Fruit fly (Drosophila melanogaster) whole organism, embryonic: ENCODE data around the gene CG43797.

Experiments
- Abd-B ChIP-seq: fragments of 200-800 bp; sonication (Bioruptor generic); optimal IDR thresholded peaks from 2 replicates; lab custom pipeline; 2018; ENCODE audit warnings: missing biosample characterization, mild to moderate bottlenecking, missing genetic modification characterization, moderate library complexity
- Atf-2 ChIP-seq: fragments of 200-800 bp; sonication (Bioruptor generic); optimal IDR thresholded peaks from 2 replicates; lab custom pipeline; 2016; ENCODE audit warnings: missing biosample characterization, missing genetic modification characterization
- Bgb ChIP-seq: fragments of 200-800 bp; sonication (Bioruptor generic); IDR thresholded peaks from 2 replicates; pipeline ENCODE4 v1.3.6; 2022; ENCODE audit warnings: missing biosample characterization, missing genetic modification characterization; ENCODE audit not compliant: partially characterized antibody
- C15 ChIP-seq: fragments of 200-800 bp; sonication (Bioruptor generic); IDR thresholded peaks from 3 replicates; pipeline ENCODE4 v1.3.6; 2022; ENCODE audit warnings: missing biosample characterization, missing genetic modification characterization
- CG11504 ChIP-seq: fragments of 200-800 bp; sonication (Bioruptor generic); optimal IDR thresholded peaks from 3 replicates; lab custom pipeline; 2019; ENCODE audit warnings: missing biosample characterization, mild to moderate bottlenecking, missing genetic modification characterization, moderate library complexity
- CG1233 ChIP-seq: fragments of 200-800 bp; sonication (Bioruptor generic); optimal IDR thresholded peaks from 4 replicates; lab custom pipeline; 2018; ENCODE audit warnings: missing biosample characterization, mild to moderate bottlenecking, missing genetic modification characterization
- CG14441 ChIP-seq: fragments of 200-800 bp; sonication (Bioruptor generic); IDR thresholded peaks from 2 replicates; pipeline ENCODE4 v1.3.6; 2022; ENCODE audit warnings: missing biosample characterization, missing genetic modification characterization
- CG16779 ChIP-seq: fragments of 200-800 bp; sonication (Bioruptor generic); IDR thresholded peaks from 2 replicates; pipeline ENCODE4 v1.3.6; 2022; ENCODE audit warnings: missing biosample characterization, missing genetic modification characterization
- CG30020 ChIP-seq: fragments of 200-800 bp; optimal IDR thresholded peaks from 2 replicates; lab custom pipeline; 2019; ENCODE audit warnings: missing biosample characterization, mild to moderate bottlenecking, missing genetic modification characterization, moderate library complexity
- CG3163 ChIP-seq: fragments of 200-800 bp; sonication (Bioruptor generic); optimal IDR thresholded peaks from 3 replicates; lab custom pipeline; 2016; ENCODE audit warnings: missing biosample characterization, missing genetic modification characterization
- CG32532 ChIP-seq: fragments of 200-800 bp; sonication (Bioruptor generic); IDR thresholded peaks from 2 replicates; pipeline ENCODE4 v1.3.6; 2022; ENCODE audit warnings: missing biosample characterization, missing genetic modification characterization
- CG34224 ChIP-seq: fragments of 200-800 bp; sonication (Bioruptor generic); IDR thresholded peaks from 3 replicates; pipeline ENCODE4 v1.3.6; 2022; ENCODE audit warnings: missing biosample characterization, missing genetic modification characterization; ENCODE audit not compliant: partially characterized antibody
- CG4730 ChIP-seq: fragments of 200-800 bp; sonication (Bioruptor generic); IDR thresholded peaks from 2 replicates; pipeline ENCODE4 v1.3.6; 2022; ENCODE audit warnings: missing biosample characterization, missing genetic modification characterization
- CG4854 ChIP-seq: fragments of 200-800 bp; sonication (Bioruptor generic); optimal IDR thresholded peaks from 2 replicates; lab custom pipeline; 2016; ENCODE audit warnings: missing biosample characterization, missing genetic modification characterization, inconsistent platforms
- CG6654 ChIP-seq: fragments of 200-800 bp; sonication (Bioruptor generic); optimal IDR thresholded peaks from 2 replicates; lab custom pipeline; 2017; ENCODE audit warnings: missing biosample characterization, mild to moderate bottlenecking, missing genetic modification characterization
- CG6791 ChIP-seq: fragments of 200-800 bp; sonication (Bioruptor generic); IDR thresholded peaks from 3 replicates; pipeline ENCODE4 v1.3.6; 2022; ENCODE audit warnings: missing biosample characterization, missing genetic modification characterization; ENCODE audit not compliant: partially characterized antibody
- CG7372 ChIP-seq: fragments of 200-800 bp; sonication (Bioruptor generic); IDR thresholded peaks from 2 replicates; pipeline ENCODE4 v1.3.6; 2022; ENCODE audit warnings: missing biosample characterization, missing genetic modification characterization
- CG7786 ChIP-seq: fragments of 200-800 bp; sonication (Bioruptor generic); optimal IDR thresholded peaks from 2 replicates; lab custom pipeline; 2016; ENCODE audit warnings: missing biosample characterization, missing genetic modification characterization
- CG7963 ChIP-seq: fragments of 200-800 bp; sonication (Bioruptor generic); IDR thresholded peaks from 3 replicates; pipeline ENCODE4 v1.3.6; 2022; ENCODE audit warnings: missing biosample characterization, missing genetic modification characterization; ENCODE audit not compliant: partially characterized antibody
- CG9727 ChIP-seq: fragments of 200-800 bp; sonication (Bioruptor generic); optimal IDR thresholded peaks from 3 replicates; lab custom pipeline; 2017; ENCODE audit warnings: missing biosample characterization, mild to moderate bottlenecking, missing genetic modification characterization
- CG9932 ChIP-seq: fragments of 200-800 bp; sonication (Bioruptor generic); IDR thresholded peaks from 2 replicates; pipeline ENCODE4 v1.3.6; 2022; ENCODE audit warnings: missing biosample characterization, missing genetic modification characterization
- D ChIP-seq, 2 experiments: fragments of 200-800 bp in 1 of 2; fragments of >200 bp in 1 of 2; sonication (Bioruptor generic) in 1 of 2; optimal IDR thresholded peaks; 2 replicates in 1 of 2; 3 replicates in 1 of 2; lab custom pipeline; 2017; ENCODE audit warnings: mild to moderate bottlenecking in 1 of 2, missing biosample characterization in 1 of 2, missing genetic modification characterization in 1 of 2, missing genetic modification reagents in 1 of 2
- E2f1 ChIP-seq: fragments of 200-800 bp; sonication (Bioruptor generic); IDR thresholded peaks from 2 replicates; pipeline ENCODE4 v1.3.6; 2022; ENCODE audit warnings: missing biosample characterization, missing genetic modification characterization
- MBD-R2 ChIP-seq: fragments of 200-800 bp; sonication (Bioruptor generic); IDR thresholded peaks from 2 replicates; pipeline ENCODE4 v1.3.6; 2022; ENCODE audit warnings: missing biosample characterization, missing genetic modification characterization
- Spps ChIP-seq: fragments of 200-800 bp; sonication (Bioruptor generic); optimal IDR thresholded peaks from 2 replicates; lab custom pipeline; 2018; ENCODE audit warnings: missing biosample characterization, mild to moderate bottlenecking, missing genetic modification characterization
- Sry-β ChIP-seq: fragments of 200-800 bp; sonication (Bioruptor generic); optimal IDR thresholded peaks from 2 replicates; lab custom pipeline; 2018; ENCODE audit warnings: missing biosample characterization, mild to moderate bottlenecking, missing genetic modification characterization, moderate library complexity
- Trl ChIP-seq, 3 experiments: fragments of >200 bp in 2 of 3; fragments of 200-800 bp in 1 of 3; sonication (Bioruptor generic) in 1 of 3; optimal IDR thresholded peaks; 2 replicates in 1 of 3; 3 replicates in 2 of 3; lab custom pipeline; 2016 to 2017; ENCODE audit warnings: missing biosample characterization in 1 of 3, missing genetic modification characterization in 1 of 3
- YL-1 ChIP-seq: fragments of 200-800 bp; sonication (Bioruptor generic); optimal IDR thresholded peaks from 3 replicates; lab custom pipeline; 2017; ENCODE audit warnings: missing biosample characterization, mild to moderate bottlenecking, missing genetic modification characterization
- ac ChIP-seq: fragments of 200-800 bp; sonication (Bioruptor generic); optimal IDR thresholded peaks from 3 replicates; lab custom pipeline; 2017; ENCODE audit warnings: missing biosample characterization, mild to moderate bottlenecking, missing genetic modification characterization
- bcd ChIP-seq: fragments of 200-800 bp; sonication (Bioruptor generic); optimal IDR thresholded peaks from 2 replicates; lab custom pipeline; 2017; ENCODE audit warnings: missing biosample characterization, mild to moderate bottlenecking, missing genetic modification characterization
- cad ChIP-seq: fragments of >200 bp; optimal IDR thresholded peaks from 2 replicates; lab custom pipeline; 2017; ENCODE audit warnings: missing biosample characterization, missing genetic modification characterization
- ewg ChIP-seq: fragments of 200-800 bp; sonication (Bioruptor generic); optimal IDR thresholded peaks from 3 replicates; lab custom pipeline; 2017; ENCODE audit warnings: mild to moderate bottlenecking, missing biosample characterization, missing genetic modification reagents, missing genetic modification characterization
- ftz-f1 ChIP-seq: fragments of 200-800 bp; sonication (Bioruptor generic); optimal IDR thresholded peaks from 2 replicates; lab custom pipeline; 2016; ENCODE audit warnings: missing biosample characterization, missing genetic modification characterization
- gfzf ChIP-seq: fragments of 200-800 bp; sonication (Bioruptor generic); optimal IDR thresholded peaks from 2 replicates; lab custom pipeline; 2016; ENCODE audit warnings: missing biosample characterization, mild to moderate bottlenecking, missing genetic modification characterization, moderate library complexity
- ham ChIP-seq: fragments of 200-800 bp; sonication (Bioruptor generic); IDR thresholded peaks from 2 replicates; pipeline ENCODE4 v1.3.6; 2022; ENCODE audit warnings: missing biosample characterization, missing genetic modification characterization
- inv ChIP-seq: fragments of 200-800 bp; sonication (Bioruptor generic); IDR thresholded peaks from 2 replicates; pipeline ENCODE4 v1.3.6; 2022; ENCODE audit warnings: missing biosample characterization, missing genetic modification characterization; ENCODE audit not compliant: partially characterized antibody
- jing ChIP-seq: fragments of 200-800 bp; sonication (Bioruptor generic); optimal IDR thresholded peaks from 2 replicates; lab custom pipeline; 2018; ENCODE audit warnings: missing biosample characterization, mild to moderate bottlenecking, missing genetic modification characterization
- kni ChIP-seq: fragments of 200-800 bp; sonication (Bioruptor generic); optimal IDR thresholded peaks from 3 replicates; lab custom pipeline; 2017; ENCODE audit warnings: mild to moderate bottlenecking, missing biosample characterization, missing genetic modification reagents, missing genetic modification characterization
- knrl ChIP-seq: fragments of 200-800 bp; sonication (Bioruptor generic); IDR thresholded peaks from 3 replicates; pipeline ENCODE4 v1.3.6; 2022; ENCODE audit warnings: missing biosample characterization, missing genetic modification characterization; ENCODE audit not compliant: partially characterized antibody
- lmd ChIP-seq: fragments of 200-800 bp; sonication (Bioruptor generic); IDR thresholded peaks from 2 replicates; pipeline ENCODE4 v1.3.6; 2022; ENCODE audit warnings: missing biosample characterization, missing genetic modification characterization
- mld ChIP-seq: fragments of 200-800 bp; sonication (Bioruptor generic); IDR thresholded peaks from 3 replicates; pipeline ENCODE4 v1.3.6; 2022; ENCODE audit warnings: missing biosample characterization, missing genetic modification characterization; ENCODE audit not compliant: partially characterized antibody
- pfk ChIP-seq: fragments of 200-800 bp; sonication (Bioruptor generic); optimal IDR thresholded peaks from 2 replicates; lab custom pipeline; 2018; ENCODE audit warnings: missing biosample characterization, mild to moderate bottlenecking, missing genetic modification characterization, moderate library complexity
- pita ChIP-seq: fragments of 200-800 bp; sonication (Bioruptor generic); optimal IDR thresholded peaks from 2 replicates; lab custom pipeline; 2017; ENCODE audit warnings: missing biosample characterization, mild to moderate bottlenecking, missing genetic modification characterization
- psq ChIP-seq: fragments of 200-800 bp; sonication (Bioruptor generic); optimal IDR thresholded peaks from 2 replicates; lab custom pipeline; 2017; ENCODE audit warnings: missing biosample characterization, missing genetic modification characterization
- scrt ChIP-seq: fragments of 200-800 bp; sonication (Bioruptor generic); optimal IDR thresholded peaks from 2 replicates; lab custom pipeline; 2018; ENCODE audit warnings: missing biosample characterization, mild to moderate bottlenecking, missing genetic modification characterization, moderate library complexity
- sens-2 ChIP-seq: fragments of 200-800 bp; sonication (Bioruptor generic); IDR thresholded peaks from 2 replicates; pipeline ENCODE4 v1.3.6; 2022; ENCODE audit warnings: missing biosample characterization, missing genetic modification characterization
- sqz ChIP-seq: fragments of 200-800 bp; sonication (Bioruptor generic); optimal IDR thresholded peaks from 3 replicates; lab custom pipeline; 2018; ENCODE audit warnings: missing biosample characterization, mild to moderate bottlenecking, missing genetic modification characterization
- tna ChIP-seq: fragments of 200-800 bp; sonication (Bioruptor generic); IDR thresholded peaks from 2 replicates; pipeline ENCODE4 v1.3.6; 2022; ENCODE audit warnings: missing biosample characterization, missing genetic modification characterization; ENCODE audit not compliant: partially characterized antibody
- usp ChIP-seq: fragments of >200 bp; optimal IDR thresholded peaks from 2 replicates; lab custom pipeline; 2017; ENCODE audit warnings: missing biosample characterization, missing genetic modification characterization
- zen2 ChIP-seq: fragments of 200-800 bp; sonication (Bioruptor generic); IDR thresholded peaks from 3 replicates; pipeline ENCODE4 v1.3.6; 2022; ENCODE audit warnings: missing biosample characterization, missing genetic modification characterization; ENCODE audit not compliant: partially characterized antibody

CG43797 gene

DNA sequence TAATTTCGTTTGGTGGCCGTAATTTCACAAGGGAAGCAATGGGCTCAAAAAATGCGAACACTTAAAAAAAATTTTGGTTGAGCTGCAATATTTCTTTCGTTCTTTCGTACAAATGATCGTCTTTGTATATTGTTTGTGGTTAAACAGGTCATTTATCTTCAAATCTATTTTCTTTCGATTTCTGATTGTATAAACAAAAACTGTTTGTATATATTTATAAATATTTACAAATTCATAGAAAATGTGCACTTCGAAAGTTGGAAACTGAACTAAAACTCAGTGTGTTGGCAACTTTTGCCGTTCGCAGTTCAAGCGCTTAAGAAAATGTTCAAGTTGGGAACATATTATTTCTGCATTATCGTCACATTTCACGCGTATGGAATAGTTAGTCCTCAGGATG is at the start of gene CG43797:
Gene CG43797 (plus strand): TSS at position 301 of the 400 bp plus-strand sequence.
- TF ChIP-seq ftz-f1 (GFP tag; lab: Kevin White, UChicago) (no peak), CG34224 (no peak), CG4730 (GFP tag; lab: Robert Waterston, UW) (no peak), CG7786 (GFP tag; lab: Kevin White, UChicago) (no peak), ewg (GFP tag; lab: Kevin White, UChicago) (no peak), YL-1 (no peak), CG7963 (GFP tag; lab: Robert Waterston, UW) (no peak), CG9932 (GFP tag; lab: Robert Waterston, UW) (no peak), lmd (GFP tag; lab: Robert Waterston, UW) (no peak)
- TF ChIP-seq, all 482 proteins: peak for 0

DNA sequence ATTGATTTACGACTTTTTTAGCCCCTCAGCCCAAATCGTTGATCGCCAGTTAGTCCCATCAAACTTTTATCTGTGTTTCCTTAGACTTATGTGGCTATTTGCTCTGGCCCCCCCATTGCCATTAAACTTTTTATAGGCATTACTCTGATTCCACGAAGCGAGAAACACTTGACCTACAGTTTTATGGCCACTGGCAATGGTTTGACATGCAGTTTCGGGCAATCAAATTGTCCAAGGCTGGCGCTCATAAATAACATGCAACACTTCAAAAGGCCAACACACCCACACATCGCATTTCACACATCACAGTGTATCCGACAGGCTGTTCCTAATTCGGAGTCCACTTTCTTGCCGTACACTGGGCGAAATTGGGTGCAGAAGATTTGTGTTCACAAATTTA is 31.5 kb upstream of the CG43797 start:
- TF ChIP-seq CG6654 (peak; percentile 95), pfk (no peak), pita (GFP tag; lab: Kevin White, UChicago) (no peak), CG32532 (GFP tag; lab: Robert Waterston, UW) (no peak), CG30020 (no peak), ac (no peak), CG6791 (GFP tag; lab: Robert Waterston, UW) (0 out of 3 replicates have a peak, but pooled peaks have one; percentile 6), ham (GFP tag; lab: Robert Waterston, UW) (no peak), sens-2 (GFP tag; lab: Robert Waterston, UW) (no peak), Sry-β (no peak), psq (no peak), CG14441 (GFP tag; lab: Robert Waterston, UW) (no peak), CG4854 (no peak), bcd (GFP tag; lab: Kevin White, UChicago) (no peak), cad (GFP tag; lab: Kevin White, UChicago) (peak; percentile 88), kni (no peak), Abd-B (GFP tag; lab: Kevin White, UChicago) (peak; percentile 40), knrl (peak; percentile 26; the same call in 1 of the 3 replicates), MBD-R2 (GFP tag; lab: Robert Waterston, UW) (no peak), zen2 (GFP tag; lab: Robert Waterston, UW) (no peak), C15 (GFP tag; lab: Robert Waterston, UW) (no peak), CG9727 (GFP tag; lab: Kevin White, UChicago) (no peak), gfzf (no peak), sqz (GFP tag; lab: Kevin White, UChicago) (no peak), CG1233 (GFP tag; lab: Kevin White, UChicago) (no peak)

DNA sequence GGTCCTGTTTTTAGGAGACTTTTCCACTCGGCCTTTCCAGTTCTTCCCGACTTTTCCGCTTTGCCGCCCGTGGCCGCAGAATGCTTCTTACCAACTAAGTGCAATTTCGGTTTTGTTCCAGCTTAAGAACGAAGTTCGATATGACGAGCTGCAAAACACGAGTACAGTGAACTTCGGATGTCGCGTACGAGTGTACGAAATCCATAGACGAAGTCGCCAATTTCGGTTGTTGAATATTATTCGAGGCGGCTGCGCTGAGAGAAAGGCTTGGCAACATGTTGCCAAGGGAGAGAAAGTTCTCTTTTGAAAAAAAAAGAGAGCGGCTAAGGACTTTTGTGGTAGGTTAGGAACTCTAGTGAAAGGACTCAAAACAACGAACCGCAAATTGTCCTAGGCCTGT is 8.2 kb upstream of the CG43797 start, which contains the start of gene fred:
Gene fred (minus strand): TSS at position 76 of the 400 bp plus-strand sequence.
- TF ChIP-seq CG3163 (GFP tag; lab: Kevin White, UChicago): peak; percentile 43
- no peak for TF ChIP-seq Bgb
- no peak for TF ChIP-seq CG7372
- peak; percentile 32 to 34 for TF ChIP-seq Trl (optimal IDR thresholded peaks at IDR 0.05; lab: Kevin White, UChicago)
- no peak for TF ChIP-seq Trl (GFP tag; optimal IDR thresholded peaks at IDR 0.05; lab: Kevin White, UChicago)
- no peak for TF ChIP-seq D (optimal IDR thresholded peaks at IDR 0.05; lab: Kevin White, UChicago)
- no peak for TF ChIP-seq D (GFP tag; optimal IDR thresholded peaks at IDR 0.05; lab: Kevin White, UChicago)
- peak; percentile 96 for TF ChIP-seq CG11504 (tag; lab: Kevin White, UChicago)
- TF ChIP-seq tna: no peak
- no peak for TF ChIP-seq mld (GFP tag; lab: Robert Waterston, UW)
- TF ChIP-seq usp (GFP tag; lab: Kevin White, UChicago): no peak
- no peak for TF ChIP-seq Spps (tag; lab: Kevin White, UChicago)
- TF ChIP-seq inv (GFP tag; lab: Robert Waterston, UW): no peak
- no peak for TF ChIP-seq jing (GFP tag; lab: Kevin White, UChicago)
- no peak for TF ChIP-seq MBD-R2 (GFP tag; lab: Robert Waterston, UW)
- no peak for TF ChIP-seq Atf-2 (GFP tag; lab: Kevin White, UChicago)
- TF ChIP-seq scrt: peak; percentile 1
- no peak for TF ChIP-seq E2f1
- TF ChIP-seq CG16779: no peak
